Fruit fly (Drosophila melanogaster): Measurements from ENCODE around the gene chico.

DNA sequence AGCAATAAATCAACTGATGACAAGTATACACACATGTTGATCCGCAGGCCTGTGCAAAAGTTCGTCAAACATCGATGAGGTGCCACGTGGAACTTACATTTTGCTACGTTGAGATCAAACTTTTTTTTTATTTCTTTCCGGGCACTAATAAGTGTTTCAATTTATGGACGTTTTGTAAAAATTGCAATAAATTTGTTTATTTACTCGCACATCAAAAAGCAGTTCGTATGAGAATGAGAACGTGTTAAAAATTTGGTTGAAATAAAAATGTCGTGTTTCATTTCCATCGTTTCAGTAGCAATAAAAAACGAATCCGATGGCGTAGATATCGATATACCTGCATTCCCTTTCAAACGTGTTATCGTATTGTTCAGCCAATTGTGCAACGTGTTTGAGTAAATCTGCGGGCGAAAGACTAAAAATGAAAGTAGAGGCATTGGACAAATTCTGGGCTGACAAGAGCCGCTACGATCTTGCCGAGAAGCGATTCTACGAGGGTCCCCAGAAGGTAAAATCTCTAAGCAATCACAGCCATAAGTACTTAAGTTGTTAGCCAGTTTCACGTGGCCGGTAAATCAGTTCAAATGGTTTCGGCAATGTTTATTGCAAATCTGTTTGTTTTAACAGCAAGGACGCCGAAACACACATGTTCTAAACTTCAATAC is 14.6 kb downstream of the chico start, which contains the start of gene eEF1delta:
- TF ChIP-seq OdsH (GFP tag; optimal IDR thresholded peaks at IDR 0.05) (no peak), h (GFP tag; optimal IDR thresholded peaks at IDR 0.05) (no peak), pan (optimal IDR thresholded peaks at IDR 0.05) (no peak), Hr83 (GFP tag; optimal IDR thresholded peaks at IDR 0.05; ENCODE audit: poor library complexity, severe bottlenecking) (no peak), dsf (GFP tag; optimal IDR thresholded peaks at IDR 0.05; ENCODE audit: borderline replicate concordance) (no peak), dmrt93B (GFP tag; optimal IDR thresholded peaks at IDR 0.05) (no peak), CG9705 (GFP tag; optimal IDR thresholded peaks at IDR 0.05) (no peak), Myc (optimal IDR thresholded peaks at IDR 0.05) (no peak), br (GFP tag; optimal IDR thresholded peaks at IDR 0.05) (no peak), tai (GFP tag; optimal IDR thresholded peaks at IDR 0.05) (no peak), psq (GFP tag; optimal IDR thresholded peaks at IDR 0.05) (no peak)
